Fruit fly (Drosophila melanogaster): ENCODE data around the gene GCS1.
A peak's percentile ranks its signal among the peaks of the same experiment; 100 is the strongest.

The GCS1 gene

dm6 chrX:11374320-11374719 lies 26.5 kb upstream of the GCS1 start:
- TF ChIP-seq CG8478 (optimal IDR thresholded peaks at IDR 0.05) (no peak), psq (optimal IDR thresholded peaks at IDR 0.05) (no peak), Dll (optimal IDR thresholded peaks at IDR 0.05) (no peak), pan (optimal IDR thresholded peaks at IDR 0.05) (no peak), EcR (GFP tag; optimal IDR thresholded peaks at IDR 0.05) (no peak), usp (GFP tag; optimal IDR thresholded peaks at IDR 0.05) (no peak)

DNA sequence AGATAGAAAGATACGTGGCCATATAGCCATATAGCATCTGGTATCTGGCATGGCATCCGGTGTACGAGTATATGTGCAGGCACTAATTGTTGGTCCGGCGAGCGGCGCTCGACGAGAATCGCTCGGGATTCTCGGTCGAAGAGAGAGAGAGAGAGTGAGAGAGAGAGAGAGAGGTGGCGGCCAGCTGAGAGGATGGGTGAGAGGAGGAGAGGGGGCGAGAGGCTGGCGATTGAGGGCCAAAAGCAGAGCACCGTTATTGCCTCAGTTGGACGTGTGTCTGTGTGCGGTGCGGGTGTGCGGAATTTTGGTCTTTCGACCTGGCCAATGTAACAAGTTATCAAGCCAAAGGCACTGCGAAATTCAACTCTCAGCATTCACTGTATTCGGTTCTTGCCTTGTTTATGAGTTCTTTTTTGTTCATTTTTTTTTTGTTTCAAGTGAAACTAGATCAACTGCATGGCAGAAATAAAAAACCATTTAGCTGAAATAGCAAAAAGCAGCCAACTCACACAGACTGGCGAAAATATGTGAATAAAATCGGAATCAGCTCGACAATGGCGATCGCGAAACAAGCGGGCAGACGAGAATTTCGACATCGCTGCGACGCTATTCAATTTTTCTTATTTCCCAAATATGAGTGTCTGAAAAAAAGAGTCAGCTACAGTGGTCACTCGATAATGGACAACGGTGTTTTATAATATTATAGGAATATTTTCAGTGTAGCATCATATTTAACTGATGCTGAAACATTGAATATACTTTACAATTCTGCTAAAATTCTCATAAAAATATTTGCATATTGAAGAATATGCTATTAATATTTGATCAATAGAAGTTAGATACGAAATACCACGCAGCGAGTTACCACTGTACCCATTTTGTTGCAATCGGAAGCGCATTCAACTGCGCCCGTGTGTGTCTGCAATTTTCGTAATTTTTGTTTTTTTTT lies 25.2 kb upstream of the GCS1 start:
- no peak for TF ChIP-seq CG8478 (optimal IDR thresholded peaks at IDR 0.05)
- TF ChIP-seq psq (optimal IDR thresholded peaks at IDR 0.05) = no peak
- TF ChIP-seq usp (GFP tag; optimal IDR thresholded peaks at IDR 0.05) = no peak
- peak; percentile 69 for TF ChIP-seq Dll (optimal IDR thresholded peaks at IDR 0.05)

dm6 chrX:11371613-11372012 lies 23.8 kb upstream of the GCS1 start:
- no peak for TF ChIP-seq pan (optimal IDR thresholded peaks at IDR 0.05)
- TF ChIP-seq CG8478 (optimal IDR thresholded peaks at IDR 0.05) = no peak
- TF ChIP-seq psq (optimal IDR thresholded peaks at IDR 0.05) = no peak
- no peak for TF ChIP-seq usp (GFP tag; optimal IDR thresholded peaks at IDR 0.05)
- TF ChIP-seq Dll (optimal IDR thresholded peaks at IDR 0.05) = no peak
- TF ChIP-seq EcR (GFP tag; optimal IDR thresholded peaks at IDR 0.05) = no peak

- TF ChIP-seq CG8478 (optimal IDR thresholded peaks at IDR 0.05) (no peak), EcR (GFP tag; optimal IDR thresholded peaks at IDR 0.05) (no peak), usp (GFP tag; optimal IDR thresholded peaks at IDR 0.05) (no peak), pan (optimal IDR thresholded peaks at IDR 0.05) (no peak), psq (optimal IDR thresholded peaks at IDR 0.05) (no peak), Dll (optimal IDR thresholded peaks at IDR 0.05) (no peak)
Measured at dm6 chrX:11370792-11371191, 23.0 kb upstream of the GCS1 start.

dm6 chrX:11369374-11369773 lies 21.6 kb upstream of the GCS1 start, which contains the start of gene dlg1:
dlg1 (plus strand) TSS chrX:11369665.
- TF ChIP-seq usp (GFP tag; optimal IDR thresholded peaks at IDR 0.05) (no peak), psq (optimal IDR thresholded peaks at IDR 0.05) (no peak), CG8478 (optimal IDR thresholded peaks at IDR 0.05) (no peak), pan (optimal IDR thresholded peaks at IDR 0.05) (no peak), EcR (GFP tag; optimal IDR thresholded peaks at IDR 0.05) (no peak), Dll (optimal IDR thresholded peaks at IDR 0.05) (no peak)

dm6 chrX:11367783-11368509 lies 20.1 kb upstream of the GCS1 start, which contains the start of the genes hop and Tim8:
hop (minus strand) TSS chrX:11368098.
Tim8 (plus strand) TSS chrX:11368445.
- TF ChIP-seq pan (optimal IDR thresholded peaks at IDR 0.05) (no peak), CG8478 (optimal IDR thresholded peaks at IDR 0.05) (no peak), Dll (optimal IDR thresholded peaks at IDR 0.05) (no peak), psq (optimal IDR thresholded peaks at IDR 0.05) (no peak), EcR (GFP tag; optimal IDR thresholded peaks at IDR 0.05) (no peak), usp (GFP tag; optimal IDR thresholded peaks at IDR 0.05) (no peak)

DNA sequence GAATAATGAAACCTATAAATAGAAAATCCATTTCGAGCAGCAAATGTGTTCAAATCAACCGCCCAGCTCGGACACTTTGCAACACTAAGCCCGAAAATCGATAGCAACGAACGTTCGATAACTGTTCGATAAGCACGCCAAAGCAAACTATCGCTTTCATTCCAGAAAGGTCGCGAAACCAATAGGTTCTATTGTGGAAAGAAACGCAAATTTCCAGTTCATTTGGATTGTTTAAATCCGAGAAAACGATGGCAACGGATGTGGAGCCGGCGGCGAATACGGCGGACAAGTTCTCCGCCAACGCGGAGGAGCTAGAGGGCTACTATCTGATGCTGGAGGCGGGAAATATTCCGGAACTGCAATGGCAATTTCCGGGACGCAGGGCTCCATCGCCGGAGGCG lies 11.3 kb upstream of the GCS1 start, which contains the start of gene Pa1:
TSS of gene Pa1 (plus strand) at position 156 of the 401 bp plus-strand sequence.
- TF ChIP-seq CG8478 (optimal IDR thresholded peaks at IDR 0.05) (no peak), Dll (optimal IDR thresholded peaks at IDR 0.05) (no peak), EcR (GFP tag; optimal IDR thresholded peaks at IDR 0.05) (no peak), pan (optimal IDR thresholded peaks at IDR 0.05) (no peak), psq (optimal IDR thresholded peaks at IDR 0.05) (no peak), usp (GFP tag; optimal IDR thresholded peaks at IDR 0.05) (no peak)

dm6 chrX:11356648-11357047 lies 8.8 kb upstream of the GCS1 start:
- TF ChIP-seq pan (optimal IDR thresholded peaks at IDR 0.05) (no peak), CG8478 (optimal IDR thresholded peaks at IDR 0.05) (no peak), EcR (GFP tag; optimal IDR thresholded peaks at IDR 0.05) (no peak), psq (optimal IDR thresholded peaks at IDR 0.05) (no peak), Dll (optimal IDR thresholded peaks at IDR 0.05) (no peak), usp (GFP tag; optimal IDR thresholded peaks at IDR 0.05) (no peak)

DNA sequence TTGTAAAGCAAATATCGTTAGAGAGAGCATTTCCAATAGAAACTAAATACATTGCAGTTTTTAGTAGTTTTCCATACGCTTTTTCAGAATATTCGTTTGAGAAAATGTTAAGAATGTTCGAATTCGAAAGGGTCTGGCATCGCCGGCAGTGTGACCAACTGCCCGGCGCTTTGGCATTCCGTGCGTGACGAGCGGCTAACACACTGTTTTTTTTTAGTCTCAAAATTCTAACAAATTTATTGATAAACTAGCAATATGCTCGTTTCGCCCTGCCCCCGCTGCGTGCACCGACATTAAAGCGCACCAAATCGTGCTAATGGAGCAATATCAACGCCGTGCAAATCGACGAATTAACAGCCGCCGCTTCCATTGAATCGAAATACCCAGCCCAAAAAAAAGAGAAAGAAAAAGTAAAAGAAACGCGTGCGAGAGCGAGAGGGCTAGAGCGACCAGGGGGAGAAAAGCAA lies 7.9 kb upstream of the GCS1 start, which contains the start of gene dsh:
TSS of gene dsh (plus strand) at position 174 of the 467 bp plus-strand sequence.
- TF ChIP-seq CG8478 (optimal IDR thresholded peaks at IDR 0.05) = no peak
- TF ChIP-seq EcR (GFP tag; optimal IDR thresholded peaks at IDR 0.05) = no peak
- TF ChIP-seq psq (optimal IDR thresholded peaks at IDR 0.05) = no peak
- TF ChIP-seq pan (optimal IDR thresholded peaks at IDR 0.05) = no peak

DNA sequence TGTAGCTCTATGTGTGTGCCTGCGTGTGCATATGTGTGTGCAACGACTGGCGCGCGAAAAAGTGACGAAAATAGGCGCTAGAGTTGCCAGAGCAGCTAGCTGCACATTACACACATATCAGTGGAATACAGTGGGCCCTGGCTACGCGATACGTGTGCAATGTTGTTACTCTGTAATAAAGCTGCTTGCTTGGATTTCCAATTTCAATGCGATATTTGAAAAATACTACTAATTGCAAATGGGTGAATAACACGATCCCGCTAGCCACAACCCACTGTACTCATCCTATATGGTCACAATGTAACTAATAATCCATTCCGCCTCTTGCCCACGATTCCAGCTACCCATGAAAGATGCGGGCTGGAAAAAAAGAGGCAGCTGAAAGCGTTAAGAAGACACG lies 3.5 kb upstream of the GCS1 start:
- no peak for TF ChIP-seq CG8478 (optimal IDR thresholded peaks at IDR 0.05)
- TF ChIP-seq psq (optimal IDR thresholded peaks at IDR 0.05) = no peak
- no peak for TF ChIP-seq usp (GFP tag; optimal IDR thresholded peaks at IDR 0.05)
- no peak for TF ChIP-seq EcR (GFP tag; optimal IDR thresholded peaks at IDR 0.05)
- no peak for TF ChIP-seq Dll (optimal IDR thresholded peaks at IDR 0.05)
- TF ChIP-seq pan (optimal IDR thresholded peaks at IDR 0.05) = no peak

dm6 chrX:11350505-11351327 lies 2.9 kb upstream of the GCS1 start, which contains the start of gene CG1737:
CG1737 (plus strand) TSS chrX:11350608.
- TF ChIP-seq CG8478 (optimal IDR thresholded peaks at IDR 0.05) (no peak), usp (GFP tag; optimal IDR thresholded peaks at IDR 0.05) (no peak), Dll (optimal IDR thresholded peaks at IDR 0.05) (no peak), EcR (GFP tag; optimal IDR thresholded peaks at IDR 0.05) (no peak), pan (optimal IDR thresholded peaks at IDR 0.05) (no peak), psq (optimal IDR thresholded peaks at IDR 0.05) (no peak)

Data from whole organism.